Fruit fly (Drosophila melanogaster) whole organism, embryonic: ENCODE results near the gene Mbs.

ENCODE experiments used
- Adf1 ChIP-seq: fragments of 200-800 bp; sonication (Bioruptor generic); IDR thresholded peaks from 2 replicates; pipeline ENCODE4 v1.3.6; 2022; ENCODE audit warnings: missing biosample characterization, missing genetic modification characterization
- CG10462 ChIP-seq: fragments of 200-800 bp; sonication (Bioruptor generic); optimal IDR thresholded peaks from 2 replicates; lab custom pipeline; 2016; ENCODE audit warnings: missing biosample characterization, missing genetic modification characterization
- CG11696 ChIP-seq: fragments of 200-800 bp; sonication (Bioruptor generic); IDR thresholded peaks from 2 replicates; pipeline ENCODE4 v1.3.6; 2022; ENCODE audit warnings: missing biosample characterization, missing genetic modification characterization
- CG12659 ChIP-seq: fragments of 200-800 bp; sonication (Bioruptor generic); optimal IDR thresholded peaks from 3 replicates; lab custom pipeline; 2017; ENCODE audit warnings: mild to moderate bottlenecking, missing biosample characterization, missing genetic modification reagents, missing genetic modification characterization
- CG14014 ChIP-seq: fragments of 200-800 bp; sonication (Bioruptor generic); IDR thresholded peaks from 2 replicates; pipeline ENCODE4 v1.3.6; 2022; ENCODE audit warnings: missing biosample characterization, missing genetic modification characterization
- CG15514 ChIP-seq: fragments of 200-800 bp; sonication (Bioruptor generic); optimal IDR thresholded peaks from 3 replicates; lab custom pipeline; 2017; ENCODE audit warnings: missing biosample characterization, missing genetic modification characterization, mild to moderate bottlenecking, moderate library complexity, missing genetic modification reagents
- CG16813 ChIP-seq: fragments of 200-800 bp; sonication (Bioruptor generic); IDR thresholded peaks from 3 replicates; pipeline ENCODE4 v1.3.6; 2022; ENCODE audit warnings: missing biosample characterization, missing genetic modification characterization; ENCODE audit not compliant: partially characterized antibody
- CG17802 ChIP-seq: fragments of 200-800 bp; sonication (Bioruptor generic); optimal IDR thresholded peaks from 2 replicates; lab custom pipeline; 2018; ENCODE audit warnings: missing biosample characterization, mild to moderate bottlenecking, missing genetic modification characterization, moderate library complexity
- CG17912 ChIP-seq: fragments of 200-800 bp; sonication (Bioruptor generic); optimal IDR thresholded peaks from 2 replicates; lab custom pipeline; 2018; ENCODE audit warnings: missing biosample characterization, mild to moderate bottlenecking, missing genetic modification characterization
- CG31224 ChIP-seq: fragments of 200-800 bp; sonication (Bioruptor generic); IDR thresholded peaks from 2 replicates; pipeline ENCODE4 v1.3.6; 2022; ENCODE audit warnings: missing biosample characterization, missing genetic modification characterization
- CG33557 ChIP-seq: fragments of 200-800 bp; sonication (Bioruptor generic); optimal IDR thresholded peaks from 2 replicates; lab custom pipeline; 2019; ENCODE audit warnings: missing biosample characterization, mild to moderate bottlenecking, missing genetic modification characterization, moderate library complexity
- CG34422 ChIP-seq: fragments of 200-800 bp; sonication (Bioruptor generic); IDR thresholded peaks from 3 replicates; pipeline ENCODE4 v1.3.6; 2022; ENCODE audit warnings: missing biosample characterization, missing genetic modification characterization
- CG3838 ChIP-seq: fragments of 200-800 bp; sonication (Bioruptor generic); optimal IDR thresholded peaks from 3 replicates; lab custom pipeline; 2016; ENCODE audit warnings: missing biosample characterization, missing genetic modification characterization
- CG6683 ChIP-seq: fragments of 200-800 bp; sonication (Bioruptor generic); optimal IDR thresholded peaks from 2 replicates; lab custom pipeline; 2017; ENCODE audit warnings: missing biosample characterization, mild to moderate bottlenecking, missing genetic modification characterization, missing genetic modification reagents
- CG7745 ChIP-seq: fragments of 200-800 bp; sonication (Bioruptor generic); optimal IDR thresholded peaks from 2 replicates; lab custom pipeline; 2018; ENCODE audit warnings: missing biosample characterization, mild to moderate bottlenecking, missing genetic modification characterization, moderate library complexity
- CG9797 ChIP-seq: fragments of 200-800 bp; sonication (Bioruptor generic); optimal IDR thresholded peaks from 3 replicates; lab custom pipeline; 2018; ENCODE audit warnings: missing biosample characterization, mild to moderate bottlenecking, missing genetic modification characterization
- CG9876 ChIP-seq: fragments of 200-800 bp; sonication (Bioruptor generic); optimal IDR thresholded peaks from 2 replicates; lab custom pipeline; 2016; ENCODE audit warnings: missing biosample characterization, missing genetic modification characterization
- D ChIP-seq, 2 experiments: fragments of 200-800 bp in 1 of 2; fragments of >200 bp in 1 of 2; sonication (Bioruptor generic) in 1 of 2; optimal IDR thresholded peaks; 2 replicates in 1 of 2; 3 replicates in 1 of 2; lab custom pipeline; 2017; ENCODE audit warnings: mild to moderate bottlenecking in 1 of 2, missing biosample characterization in 1 of 2, missing genetic modification characterization in 1 of 2, missing genetic modification reagents in 1 of 2
- Dad ChIP-seq: fragments of 200-800 bp; sonication (Bioruptor generic); optimal IDR thresholded peaks from 3 replicates; lab custom pipeline; 2016; ENCODE audit warnings: missing biosample characterization, missing genetic modification characterization
- Deaf1 ChIP-seq: fragments of 200-800 bp; optimal IDR thresholded peaks from 3 replicates; lab custom pipeline; 2019; ENCODE audit warnings: missing biosample characterization, mild to moderate bottlenecking, missing genetic modification characterization, moderate library complexity
- Dip3 ChIP-seq: fragments of 200-800 bp; sonication (Bioruptor generic); optimal IDR thresholded peaks from 3 replicates; lab custom pipeline; 2016; ENCODE audit warnings: missing biosample characterization, missing genetic modification characterization
- Dll ChIP-seq: fragments of 200-800 bp; sonication (Bioruptor generic); IDR thresholded peaks from 4 replicates; pipeline ENCODE4 v1.3.6; 2022; ENCODE audit warnings: missing biosample characterization, missing genetic modification characterization; ENCODE audit not compliant: partially characterized antibody
- Gug ChIP-seq: fragments of 200-800 bp; sonication (Bioruptor generic); IDR thresholded peaks from 4 replicates; pipeline ENCODE4 v1.3.6; 2022; ENCODE audit warnings: missing biosample characterization, missing genetic modification characterization
- H15 ChIP-seq: fragments of 200-800 bp; sonication (Bioruptor generic); IDR thresholded peaks from 3 replicates; pipeline ENCODE4 v1.3.6; 2022; ENCODE audit warnings: missing biosample characterization, missing genetic modification characterization
- HLHmδ ChIP-seq: fragments of 200-800 bp; sonication (Bioruptor generic); optimal IDR thresholded peaks from 2 replicates; lab custom pipeline; 2018; ENCODE audit warnings: missing biosample characterization, mild to moderate bottlenecking, missing genetic modification characterization, moderate library complexity
- HmgD ChIP-seq: fragments of 200-800 bp; sonication (Bioruptor generic); optimal IDR thresholded peaks from 3 replicates; lab custom pipeline; 2016; ENCODE audit warnings: missing biosample characterization, missing genetic modification characterization
- Hmx ChIP-seq: fragments of 200-800 bp; sonication (Bioruptor generic); optimal IDR thresholded peaks from 2 replicates; lab custom pipeline; 2016; ENCODE audit warnings: missing biosample characterization, missing genetic modification characterization
- Max ChIP-seq: fragments of 200-800 bp; sonication (Bioruptor generic); optimal IDR thresholded peaks from 2 replicates; lab custom pipeline; 2016; ENCODE audit warnings: missing biosample characterization, mild to moderate bottlenecking, missing genetic modification characterization
- NK7.1 ChIP-seq: fragments of 200-800 bp; sonication (Bioruptor generic); optimal IDR thresholded peaks from 3 replicates; lab custom pipeline; 2016; ENCODE audit warnings: missing biosample characterization, missing genetic modification characterization
- Usf ChIP-seq: fragments of 200-800 bp; sonication (Bioruptor generic); optimal IDR thresholded peaks from 2 replicates; lab custom pipeline; 2017; ENCODE audit warnings: missing genotype, missing biosample characterization, missing genetic modification characterization
- Xbp1 ChIP-seq: fragments of 200-800 bp; sonication (Bioruptor generic); optimal IDR thresholded peaks from 3 replicates; lab custom pipeline; 2016; ENCODE audit warnings: missing biosample characterization, mild to moderate bottlenecking, missing genetic modification characterization
- abd-A ChIP-seq: fragments of 200-800 bp; sonication (Bioruptor generic); optimal IDR thresholded peaks from 3 replicates; lab custom pipeline; 2019; ENCODE audit warnings: missing biosample characterization, mild to moderate bottlenecking, missing genetic modification characterization, moderate library complexity
- ap ChIP-seq: fragments of 200-800 bp; sonication (Bioruptor generic); IDR thresholded peaks from 2 replicates; pipeline ENCODE4 v1.3.6; 2022; ENCODE audit warnings: missing biosample characterization, missing genetic modification characterization
- corto ChIP-seq: fragments of 200-800 bp; sonication (Bioruptor generic); optimal IDR thresholded peaks from 2 replicates; lab custom pipeline; 2016; ENCODE audit warnings: missing biosample characterization, mild to moderate bottlenecking, missing genetic modification characterization, moderate library complexity
- dimm ChIP-seq: fragments of 200-800 bp; sonication (Bioruptor generic); IDR thresholded peaks from 2 replicates; pipeline ENCODE4 v1.3.6; 2022; ENCODE audit warnings: missing biosample characterization, missing genetic modification characterization
- emc ChIP-seq: fragments of 200-800 bp; sonication (Bioruptor generic); optimal IDR thresholded peaks from 2 replicates; lab custom pipeline; 2016; ENCODE audit warnings: missing biosample characterization, missing genetic modification characterization
- en ChIP-seq: fragments of 200-800 bp; sonication (Bioruptor generic); optimal IDR thresholded peaks from 2 replicates; lab custom pipeline; 2016; ENCODE audit warnings: missing biosample characterization, missing genetic modification characterization
- ewg ChIP-seq: fragments of 200-800 bp; sonication (Bioruptor generic); optimal IDR thresholded peaks from 3 replicates; lab custom pipeline; 2017; ENCODE audit warnings: mild to moderate bottlenecking, missing biosample characterization, missing genetic modification reagents, missing genetic modification characterization
- fd96Cb ChIP-seq: fragments of 200-800 bp; sonication (Bioruptor generic); optimal IDR thresholded peaks from 2 replicates; lab custom pipeline; 2018; ENCODE audit warnings: missing biosample characterization, mild to moderate bottlenecking, missing genetic modification characterization, moderate library complexity
- ftz-f1 ChIP-seq: fragments of 200-800 bp; sonication (Bioruptor generic); optimal IDR thresholded peaks from 2 replicates; lab custom pipeline; 2016; ENCODE audit warnings: missing biosample characterization, missing genetic modification characterization
- gfzf ChIP-seq: fragments of 200-800 bp; sonication (Bioruptor generic); optimal IDR thresholded peaks from 2 replicates; lab custom pipeline; 2016; ENCODE audit warnings: missing biosample characterization, mild to moderate bottlenecking, missing genetic modification characterization, moderate library complexity
- h ChIP-seq: fragments of >200 bp; optimal IDR thresholded peaks from 2 replicates; lab custom pipeline; 2017
- hkb ChIP-seq, 2 experiments: fragments of 200-800 bp in 1 of 2; fragments of >200 bp in 1 of 2; sonication (Bioruptor generic) in 1 of 2; IDR thresholded peaks in 1 of 2; optimal IDR thresholded peaks in 1 of 2; 2 replicates each; pipeline versions ENCODE4 v1.3.6 to Lab custom; 2017 to 2022; ENCODE audit warnings: missing biosample characterization in 1 of 2, missing genetic modification characterization in 1 of 2
- nerfin-2 ChIP-seq: fragments of 200-800 bp; sonication (Bioruptor generic); IDR thresholded peaks from 2 replicates; pipeline ENCODE4 v1.3.6; 2022; ENCODE audit warnings: missing biosample characterization, missing genetic modification characterization; ENCODE audit not compliant: partially characterized antibody
- sens-2 ChIP-seq: fragments of 200-800 bp; sonication (Bioruptor generic); IDR thresholded peaks from 2 replicates; pipeline ENCODE4 v1.3.6; 2022; ENCODE audit warnings: missing biosample characterization, missing genetic modification characterization
- slp2 ChIP-seq: fragments of 200-800 bp; sonication (Bioruptor generic); optimal IDR thresholded peaks from 2 replicates; lab custom pipeline; 2016; ENCODE audit warnings: missing biosample characterization, missing genetic modification characterization
- sna ChIP-seq: fragments of 200-800 bp; sonication (Bioruptor generic); IDR thresholded peaks from 2 replicates; pipeline ENCODE4 v1.3.6; 2022; ENCODE audit warnings: missing biosample characterization, missing genetic modification characterization; ENCODE audit not compliant: partially characterized antibody
- sqz ChIP-seq: fragments of 200-800 bp; sonication (Bioruptor generic); optimal IDR thresholded peaks from 3 replicates; lab custom pipeline; 2018; ENCODE audit warnings: missing biosample characterization, mild to moderate bottlenecking, missing genetic modification characterization
- vnd ChIP-seq: fragments of 200-800 bp; sonication (Bioruptor generic); IDR thresholded peaks from 3 replicates; pipeline ENCODE4 v1.3.6; 2022; ENCODE audit warnings: missing biosample characterization, missing genetic modification characterization; ENCODE audit not compliant: partially characterized antibody

The Mbs gene

DNA sequence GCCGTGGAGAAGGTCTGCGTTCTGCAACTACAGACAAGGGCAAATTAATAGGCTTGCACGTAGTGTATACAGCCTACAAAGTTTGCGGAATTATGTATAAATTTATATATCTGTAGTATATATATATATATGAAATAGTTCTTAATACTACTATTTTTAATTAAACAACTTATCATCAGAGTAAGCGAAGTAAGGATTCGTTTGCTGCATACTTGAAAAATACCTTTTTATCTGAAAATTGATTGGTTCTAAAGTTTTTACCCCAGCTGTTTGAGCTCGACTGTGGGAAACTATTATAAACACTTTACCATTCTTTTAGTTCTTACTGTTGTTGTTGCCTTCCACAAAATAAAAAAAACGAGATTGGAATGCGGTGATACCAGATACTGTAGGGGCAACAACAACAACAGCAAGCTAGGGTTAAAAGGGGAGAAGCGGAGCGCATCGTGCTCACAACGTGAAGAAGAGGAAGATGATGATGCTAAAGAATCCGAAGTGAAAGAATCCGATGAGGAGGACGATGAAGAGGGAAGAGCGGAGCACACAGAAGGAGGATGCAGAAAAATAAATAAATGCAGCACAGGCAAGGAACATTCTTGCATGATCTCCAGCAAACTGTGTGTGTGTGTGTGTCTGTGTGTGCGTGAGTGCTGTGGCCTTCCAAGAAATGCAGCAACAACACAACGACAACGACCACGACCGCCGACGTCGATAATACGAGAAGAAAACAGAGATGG, 8.5 kb upstream of the Mbs start (continued):
- TF ChIP-seq Dad (GFP tag; lab: Kevin White, UChicago): no peak
- TF ChIP-seq Gug (GFP tag; lab: Robert Waterston, UW): no peak
- no peak for TF ChIP-seq Dip3 (GFP tag; lab: Kevin White, UChicago)
- TF ChIP-seq Max: no peak
- TF ChIP-seq ewg (GFP tag; lab: Kevin White, UChicago): no peak
- TF ChIP-seq en: no peak
- TF ChIP-seq Usf (GFP tag; lab: Kevin White, UChicago): no peak
- TF ChIP-seq CG3838 (GFP tag; lab: Kevin White, UChicago): no peak
- TF ChIP-seq vnd (GFP tag; lab: Robert Waterston, UW): no peak
- TF ChIP-seq sens-2 (GFP tag; lab: Robert Waterston, UW): no peak
- TF ChIP-seq dimm (GFP tag; lab: Robert Waterston, UW): no peak
- no peak for TF ChIP-seq nerfin-2
- TF ChIP-seq emc (GFP tag; lab: Kevin White, UChicago): no peak
- no peak for TF ChIP-seq CG9876
- TF ChIP-seq Deaf1 (tag; lab: Kevin White, UChicago): no peak
- TF ChIP-seq abd-A: no peak
- TF ChIP-seq Xbp1 (GFP tag; lab: Kevin White, UChicago): no peak
- TF ChIP-seq sqz: peak; percentile 96
- no peak for TF ChIP-seq H15 (GFP tag; lab: Robert Waterston, UW)
- TF ChIP-seq hkb (optimal IDR thresholded peaks at IDR 0.05; lab: Kevin White, UChicago): no peak
- peak; percentile 69 for TF ChIP-seq hkb (GFP tag; IDR thresholded peaks at IDR 0.05; lab: Robert Waterston, UW)
- TF ChIP-seq fd96Cb: peak; percentile 68
- no peak for TF ChIP-seq CG6683 (GFP tag; lab: Kevin White, UChicago)
- TF ChIP-seq Adf1: no peak
- no peak for TF ChIP-seq NK7.1 (GFP tag; lab: Kevin White, UChicago)
- TF ChIP-seq sna: no peak
- TF ChIP-seq HmgD (GFP tag; lab: Kevin White, UChicago): no peak
- no peak for TF ChIP-seq slp2
- TF ChIP-seq CG15514 (GFP tag; lab: Kevin White, UChicago): no peak
- no peak for TF ChIP-seq CG7745 (tag; lab: Kevin White, UChicago)
- no peak for TF ChIP-seq CG16813 (GFP tag; lab: Robert Waterston, UW)
- TF ChIP-seq CG10462 (GFP tag; lab: Kevin White, UChicago): no peak
- no peak for TF ChIP-seq ftz-f1 (GFP tag; lab: Kevin White, UChicago)
- TF ChIP-seq Hmx: no peak
- no peak for TF ChIP-seq CG9797
- TF ChIP-seq CG11696 (GFP tag; lab: Robert Waterston, UW): peak; percentile 93
- TF ChIP-seq D (optimal IDR thresholded peaks at IDR 0.05; lab: Kevin White, UChicago): no peak
- TF ChIP-seq D (GFP tag; optimal IDR thresholded peaks at IDR 0.05; lab: Kevin White, UChicago): no peak
- no peak for TF ChIP-seq CG17912
- TF ChIP-seq corto: no peak
- TF ChIP-seq HLHmδ (GFP tag; lab: Kevin White, UChicago): no peak
- TF ChIP-seq CG12659 (GFP tag; lab: Kevin White, UChicago): peak; percentile 50
- TF ChIP-seq gfzf (GFP tag; lab: Kevin White, UChicago): no peak
- no peak for TF ChIP-seq Dll (GFP tag; lab: Robert Waterston, UW)
- 0 out of 3 replicates have a peak, but pooled peaks have one; percentile 30 for TF ChIP-seq CG34422
- TF ChIP-seq ap (GFP tag; lab: Robert Waterston, UW): no peak
- peak; percentile 15; the same call in 1 of the 2 replicates for TF ChIP-seq CG14014 (GFP tag; lab: Robert Waterston, UW)
- TF ChIP-seq CG17802: no peak
- TF ChIP-seq CG31224 (GFP tag; lab: Robert Waterston, UW): no peak
- TF ChIP-seq h (lab: Kevin White, UChicago): no peak
- TF ChIP-seq CG33557 (GFP tag; lab: Kevin White, UChicago): peak; percentile 77
